Worm (Caenorhabditis elegans): ENCODE data around the gene cyp-33C12.

DNA sequence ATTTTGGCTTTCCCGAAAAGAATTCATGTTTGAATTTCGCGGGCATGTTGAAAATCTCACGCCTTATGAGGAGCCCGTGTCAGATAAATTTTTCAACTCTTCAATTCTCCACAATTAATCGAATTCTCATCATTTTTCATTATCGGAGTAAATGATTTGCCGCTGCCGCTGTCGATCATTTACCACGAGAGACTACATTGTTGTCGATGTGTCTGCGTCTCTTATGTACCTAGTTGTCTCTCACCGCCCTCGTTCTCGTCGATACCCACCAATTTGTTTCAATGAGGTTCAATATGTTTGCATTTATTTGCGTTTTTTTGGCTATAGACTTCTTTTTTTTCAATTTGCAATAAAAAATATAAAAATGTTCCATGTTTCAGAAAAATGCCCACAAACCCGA lies 12.1 kb downstream of the cyp-33C12 start, which contains the start of gene nhr-13:
- TF ChIP-seq ztf-11 (tag; optimal IDR thresholded peaks at IDR 0.05) (no peak), nhr-12 (tag; optimal IDR thresholded peaks at IDR 0.05) (no peak), snpc-4 (tag; optimal IDR thresholded peaks at IDR 0.05) (no peak), fos-1 (tag; optimal IDR thresholded peaks at IDR 0.05) (no peak), unc-62 (GFP tag; optimal IDR thresholded peaks at IDR 0.05) (no peak), mdl-1 (tag; optimal IDR thresholded peaks at IDR 0.05) (no peak), eor-1 (tag; optimal IDR thresholded peaks at IDR 0.05) (no peak), lin-39 (tag; optimal IDR thresholded peaks at IDR 0.05) (no peak), elt-3 (tag; optimal IDR thresholded peaks at IDR 0.05) (no peak), jun-1 (tag; optimal IDR thresholded peaks at IDR 0.05) (no peak)
